Worm (Caenorhabditis elegans) whole organism, late embryonic: ENCODE measurements around the gene F20D6.10.
A peak's percentile ranks its signal among the peaks of the same experiment; 100 is the strongest.

Experiments
- C08G9.2 ChIP-seq: sonication (generic microtip); optimal IDR thresholded peaks from 2 replicates; lab custom pipeline; 2016; ENCODE audit warnings: mild to moderate bottlenecking, missing genetic modification characterization, moderate library complexity, missing compliant biosample characterization
- C38D4.7 ChIP-seq: fragments of 200-800 bp; sonication (Bioruptor generic); optimal IDR thresholded peaks from 2 replicates; lab custom pipeline; 2018; ENCODE audit warnings: mild to moderate bottlenecking, missing genetic modification characterization, moderate library complexity, missing compliant biosample characterization
- F13H6.1 ChIP-seq: sonication (generic microtip); optimal IDR thresholded peaks from 2 replicates; lab custom pipeline; 2016; ENCODE audit warnings: missing genetic modification characterization, missing compliant biosample characterization
- Y22D7AL.16 ChIP-seq: sonication (generic microtip); optimal IDR thresholded peaks from 2 replicates; lab custom pipeline; 2016; ENCODE audit warnings: missing genetic modification characterization, missing compliant biosample characterization
- ahr-1 ChIP-seq: sonication (generic microtip); optimal IDR thresholded peaks from 2 replicates; lab custom pipeline; 2016; ENCODE audit warnings: missing genetic modification characterization, missing compliant biosample characterization
- ama-1 ChIP-seq: fragments of 150-350 bp; optimal IDR thresholded peaks from 2 replicates; lab custom pipeline; 2014
- ceh-14 ChIP-seq: sonication (generic microtip); optimal IDR thresholded peaks from 2 replicates; lab custom pipeline; 2016; ENCODE audit warnings: missing genotype, missing genetic modification characterization, missing compliant biosample characterization
- ceh-18 ChIP-seq: sonication (generic microtip); optimal IDR thresholded peaks from 2 replicates; lab custom pipeline; 2016; ENCODE audit warnings: missing genetic modification characterization, missing compliant biosample characterization
- ceh-19 ChIP-seq: fragments of 200-800 bp; sonication (Bioruptor generic); optimal IDR thresholded peaks from 2 replicates; lab custom pipeline; 2018; ENCODE audit warnings: mild to moderate bottlenecking, missing genetic modification characterization, missing compliant biosample characterization
- ceh-2 ChIP-seq: sonication (generic microtip); optimal IDR thresholded peaks from 2 replicates; lab custom pipeline; 2016; ENCODE audit warnings: missing genotype, missing genetic modification characterization, missing compliant biosample characterization
- ceh-24 ChIP-seq: sonication (generic microtip); optimal IDR thresholded peaks from 2 replicates; lab custom pipeline; 2016; ENCODE audit warnings: mild to moderate bottlenecking, missing genetic modification characterization, missing compliant biosample characterization
- ceh-30 ChIP-seq: fragments of 150-350 bp; optimal IDR thresholded peaks from 2 replicates; lab custom pipeline; 2014; ENCODE audit warnings: missing biosample characterization, missing genetic modification characterization
- ceh-34 ChIP-seq: sonication (generic microtip); optimal IDR thresholded peaks from 2 replicates; lab custom pipeline; 2016; ENCODE audit warnings: mild to moderate bottlenecking, missing genetic modification characterization, missing compliant biosample characterization
- ceh-6 ChIP-seq: fragments of 200-800 bp; sonication (Bioruptor generic); optimal IDR thresholded peaks from 2 replicates; lab custom pipeline; 2018; ENCODE audit warnings: mild to moderate bottlenecking, missing genetic modification characterization, missing compliant biosample characterization
- che-1 ChIP-seq: sonication (generic microtip); optimal IDR thresholded peaks from 2 replicates; lab custom pipeline; 2016; ENCODE audit warnings: mild to moderate bottlenecking, missing genetic modification characterization, missing compliant biosample characterization
- dve-1 ChIP-seq: sonication (generic microtip); optimal IDR thresholded peaks from 2 replicates; lab custom pipeline; 2017; ENCODE audit warnings: antibody characterized with exemption, mild to moderate bottlenecking, missing genetic modification characterization, missing compliant biosample characterization
- elt-4 ChIP-seq: sonication (generic microtip); optimal IDR thresholded peaks from 2 replicates; lab custom pipeline; 2016; ENCODE audit warnings: missing genetic modification characterization, missing compliant biosample characterization
- ets-4 ChIP-seq: sonication (generic microtip); optimal IDR thresholded peaks from 2 replicates; lab custom pipeline; 2016; ENCODE audit warnings: missing genetic modification characterization, missing compliant biosample characterization
- eyg-1 ChIP-seq: sonication (generic microtip); optimal IDR thresholded peaks from 2 replicates; lab custom pipeline; 2016; ENCODE audit warnings: missing genotype, missing genetic modification characterization, missing compliant biosample characterization
- fax-1 ChIP-seq: sonication (generic microtip); optimal IDR thresholded peaks from 2 replicates; lab custom pipeline; 2016; ENCODE audit warnings: missing genotype, missing genetic modification characterization, missing compliant biosample characterization
- fkh-6 ChIP-seq: sonication (generic microtip); optimal IDR thresholded peaks from 2 replicates; lab custom pipeline; 2016; ENCODE audit warnings: missing genetic modification characterization, missing compliant biosample characterization
- gmeb-2 ChIP-seq: sonication (generic microtip); optimal IDR thresholded peaks from 2 replicates; lab custom pipeline; 2016; ENCODE audit warnings: missing genetic modification characterization, inconsistent platforms, missing compliant biosample characterization
- hlh-13 ChIP-seq: fragments of 200-800 bp; sonication (Bioruptor generic); optimal IDR thresholded peaks from 2 replicates; lab custom pipeline; 2018; ENCODE audit warnings: mild to moderate bottlenecking, missing genetic modification characterization, missing compliant biosample characterization
- hlh-15 ChIP-seq: sonication (generic microtip); optimal IDR thresholded peaks from 2 replicates; lab custom pipeline; 2016; ENCODE audit warnings: missing genetic modification characterization, missing compliant biosample characterization
- hlh-8 ChIP-seq: sonication (generic microtip); optimal IDR thresholded peaks from 2 replicates; lab custom pipeline; 2016; ENCODE audit warnings: missing genotype, missing genetic modification characterization, missing compliant biosample characterization
- lim-6 ChIP-seq: sonication (generic microtip); optimal IDR thresholded peaks from 2 replicates; lab custom pipeline; 2016; ENCODE audit warnings: missing genetic modification characterization, missing compliant biosample characterization
- lin-11 ChIP-seq: fragments of 200-800 bp; sonication (Bioruptor generic); optimal IDR thresholded peaks from 2 replicates; lab custom pipeline; 2018; ENCODE audit warnings: mild to moderate bottlenecking, missing genetic modification characterization, missing compliant biosample characterization
- nhr-11 ChIP-seq: fragments of 150-350 bp; optimal IDR thresholded peaks from 2 replicates; lab custom pipeline; 2014; ENCODE audit warnings: missing biosample characterization, missing genetic modification characterization
- odd-2 ChIP-seq: sonication (generic microtip); optimal IDR thresholded peaks from 2 replicates; lab custom pipeline; 2017; ENCODE audit warnings: antibody characterized with exemption, mild to moderate bottlenecking, missing genetic modification characterization, missing compliant biosample characterization
- pag-3 ChIP-seq: sonication (generic microtip); optimal IDR thresholded peaks from 2 replicates; lab custom pipeline; 2016; ENCODE audit warnings: missing compliant biosample characterization, missing genetic modification characterization, borderline replicate concordance
- pat-9 ChIP-seq: fragments of 200-800 bp; sonication (Bioruptor generic); optimal IDR thresholded peaks from 2 replicates; lab custom pipeline; 2018; ENCODE audit warnings: mild to moderate bottlenecking, missing genetic modification characterization, moderate library complexity, missing compliant biosample characterization
- pha-2 ChIP-seq: sonication (generic microtip); optimal IDR thresholded peaks from 2 replicates; lab custom pipeline; 2017; ENCODE audit warnings: mild to moderate bottlenecking, missing genetic modification characterization, missing compliant biosample characterization
- pha-4 ChIP-seq: fragments of 150-350 bp; optimal IDR thresholded peaks from 2 replicates; lab custom pipeline; 2018; ENCODE audit warnings: missing biosample characterization, missing genetic modification reagents, missing genetic modification characterization
- pqm-1 ChIP-seq: sonication (generic microtip); optimal IDR thresholded peaks from 2 replicates; lab custom pipeline; 2016; ENCODE audit warnings: missing genetic modification characterization, missing compliant biosample characterization
- ref-2 ChIP-seq: sonication (generic microtip); optimal IDR thresholded peaks from 2 replicates; lab custom pipeline; 2016; ENCODE audit warnings: missing genetic modification characterization, missing compliant biosample characterization
- rnt-1 ChIP-seq: sonication (generic microtip); optimal IDR thresholded peaks from 2 replicates; lab custom pipeline; 2016; ENCODE audit warnings: missing genetic modification characterization, missing compliant biosample characterization
- sdc-2 ChIP-seq: sonication (generic microtip); optimal IDR thresholded peaks from 2 replicates; lab custom pipeline; 2016; ENCODE audit warnings: missing genotype, missing genetic modification characterization, missing compliant biosample characterization
- tbx-2 ChIP-seq: sonication (generic microtip); optimal IDR thresholded peaks from 2 replicates; lab custom pipeline; 2016; ENCODE audit warnings: missing genetic modification characterization, missing compliant biosample characterization
- tbx-7 ChIP-seq: sonication (generic microtip); optimal IDR thresholded peaks from 2 replicates; lab custom pipeline; 2016; ENCODE audit warnings: missing genotype, missing genetic modification characterization, missing compliant biosample characterization
- unc-42 ChIP-seq: sonication (generic microtip); optimal IDR thresholded peaks from 2 replicates; lab custom pipeline; 2016; ENCODE audit warnings: missing genotype, missing genetic modification characterization, missing compliant biosample characterization
- zip-5 ChIP-seq: sonication (generic microtip); optimal IDR thresholded peaks from 2 replicates; lab custom pipeline; 2016; ENCODE audit warnings: missing genetic modification characterization, missing compliant biosample characterization

The F20D6.10 gene

ce11 chrV:8228712-8229119 lies 33.0 kb upstream of the F20D6.10 start (continued):
- TF ChIP-seq tbx-7 (tag; lab: Kevin White, UChicago) = no peak
- no peak for TF ChIP-seq che-1 (tag; lab: Kevin White, UChicago)
- TF ChIP-seq Y22D7AL.16 = no peak
- TF ChIP-seq ahr-1 = no peak
- TF ChIP-seq ama-1 (lab: Kevin White, UChicago) = peak; percentile 82
- no peak for TF ChIP-seq zip-5 (tag; lab: Kevin White, UChicago)
- TF ChIP-seq nhr-11 (tag; lab: Kevin White, UChicago) = no peak
- TF ChIP-seq unc-42 (tag; lab: Kevin White, UChicago) = no peak
- peak; percentile 7 for TF ChIP-seq ceh-2
- no peak for TF ChIP-seq F13H6.1 (tag; lab: Kevin White, UChicago)
- TF ChIP-seq ceh-6 (GFP tag; lab: Kevin White, UChicago) = no peak
- TF ChIP-seq elt-4 = no peak
- TF ChIP-seq C38D4.7 = no peak
- peak; percentile 12 for TF ChIP-seq ceh-30 (tag; lab: Kevin White, UChicago)
- TF ChIP-seq lin-11 (tag; lab: Kevin White, UChicago) = no peak
- TF ChIP-seq lim-6 = no peak
- TF ChIP-seq ceh-19 (GFP tag; lab: Kevin White, UChicago) = no peak
- no peak for TF ChIP-seq ceh-24 (tag; lab: Kevin White, UChicago)
- TF ChIP-seq, all 69 proteins: peak for 11

DNA sequence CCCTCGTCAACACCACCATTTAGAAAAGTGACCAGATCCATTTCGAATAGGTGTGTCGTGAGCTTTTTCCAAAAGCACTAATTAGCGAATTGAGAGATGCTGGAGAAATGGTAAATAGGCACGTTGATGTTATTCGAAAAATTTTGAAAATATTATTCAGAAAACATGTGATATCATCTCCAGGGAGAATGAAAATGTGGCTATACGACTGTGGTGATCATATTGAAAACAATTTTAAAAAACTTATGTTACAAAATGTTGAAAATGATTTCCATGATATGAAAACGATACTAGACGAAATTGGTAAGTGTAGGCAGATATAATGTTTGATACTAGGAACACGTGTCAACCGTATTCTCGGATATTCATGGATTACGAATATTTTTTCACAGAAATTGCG lies 31.1 kb upstream of the F20D6.10 start, which contains the start of gene K07C11.10:
TSS of gene K07C11.10 (minus strand) at position 101 of the 400 bp plus-strand sequence.
- TF ChIP-seq pha-4 (tag; lab: Kevin White, UChicago) = no peak
- TF ChIP-seq hlh-13 (GFP tag; lab: Kevin White, UChicago) = no peak
- TF ChIP-seq ceh-24 (tag; lab: Kevin White, UChicago) = no peak
- TF ChIP-seq ref-2 = no peak
- no peak for TF ChIP-seq eyg-1 (tag; lab: Kevin White, UChicago)
- TF ChIP-seq rnt-1 (tag; lab: Kevin White, UChicago) = no peak
- no peak for TF ChIP-seq hlh-15 (tag; lab: Kevin White, UChicago)
- no peak for TF ChIP-seq elt-4
- no peak for TF ChIP-seq dve-1 (tag; lab: Kevin White, UChicago)
- TF ChIP-seq tbx-2 (tag; lab: Kevin White, UChicago) = no peak
- TF ChIP-seq ceh-18 = no peak
- no peak for TF ChIP-seq gmeb-2 (tag; lab: Kevin White, UChicago)
- no peak for TF ChIP-seq ceh-2
- TF ChIP-seq fkh-6 = no peak
- TF ChIP-seq ceh-14 = no peak

ce11 chrV:8224634-8225033 lies 28.9 kb upstream of the F20D6.10 start, which contains the start of gene pax-1:
pax-1 (plus strand) TSS chrV:8224934.
- no peak for TF ChIP-seq pha-2
- TF ChIP-seq ama-1 (lab: Kevin White, UChicago) = no peak
- TF ChIP-seq che-1 (tag; lab: Kevin White, UChicago) = no peak
- TF ChIP-seq elt-4 = no peak
- no peak for TF ChIP-seq sdc-2 (tag; lab: Kevin White, UChicago)
- TF ChIP-seq fax-1 (tag; lab: Kevin White, UChicago) = no peak
- no peak for TF ChIP-seq C08G9.2 (tag; lab: Kevin White, UChicago)
- no peak for TF ChIP-seq ref-2
- TF ChIP-seq pqm-1 = no peak
- no peak for TF ChIP-seq hlh-8 (tag; lab: Kevin White, UChicago)
- no peak for TF ChIP-seq nhr-11 (tag; lab: Kevin White, UChicago)
- TF ChIP-seq ceh-24 (tag; lab: Kevin White, UChicago) = no peak
- no peak for TF ChIP-seq pat-9 (tag; lab: Kevin White, UChicago)
- TF ChIP-seq ets-4 (tag; lab: Kevin White, UChicago) = no peak

ce11 chrV:8223417-8223816 lies 27.7 kb upstream of the F20D6.10 start:
- TF ChIP-seq pat-9 (tag; lab: Kevin White, UChicago) (no peak), fax-1 (tag; lab: Kevin White, UChicago) (no peak), pha-2 (no peak), pag-3 (tag; lab: Kevin White, UChicago) (no peak), ceh-34 (tag; lab: Kevin White, UChicago) (no peak), pqm-1 (no peak), odd-2 (no peak), rnt-1 (tag; lab: Kevin White, UChicago) (no peak)
